Fruit fly (Drosophila melanogaster): ENCODE measurements around the gene CG5412.

The CG5412 gene

DNA sequence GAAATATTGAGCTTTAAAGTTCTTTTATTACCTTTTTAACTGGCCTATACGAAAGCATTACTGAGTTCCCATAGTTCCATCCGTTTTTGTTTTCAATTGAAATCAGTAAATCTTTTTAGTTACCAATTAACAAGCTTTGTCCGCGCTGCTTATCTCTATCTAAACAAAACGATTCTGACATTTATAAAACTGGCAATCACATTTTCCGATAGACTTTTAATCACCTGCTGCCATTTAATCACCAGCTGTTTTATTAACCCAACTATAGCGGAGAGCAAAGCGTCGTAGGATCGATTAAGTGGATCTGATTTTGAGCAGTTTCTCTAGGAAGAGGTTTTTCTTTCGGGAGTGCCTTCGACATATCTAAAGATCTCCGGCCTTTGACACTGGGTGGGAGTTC, 25.7 kb downstream of the CG5412 start:
- TF ChIP-seq Myc (optimal IDR thresholded peaks at IDR 0.05): no peak
- no peak for TF ChIP-seq ttk (optimal IDR thresholded peaks at IDR 0.05)
- no peak for TF ChIP-seq h (optimal IDR thresholded peaks at IDR 0.05)
- TF ChIP-seq Sin3A (optimal IDR thresholded peaks at IDR 0.05): no peak
- no peak for TF ChIP-seq psq (optimal IDR thresholded peaks at IDR 0.05)
- TF ChIP-seq insv (optimal IDR thresholded peaks at IDR 0.05): no peak

DNA sequence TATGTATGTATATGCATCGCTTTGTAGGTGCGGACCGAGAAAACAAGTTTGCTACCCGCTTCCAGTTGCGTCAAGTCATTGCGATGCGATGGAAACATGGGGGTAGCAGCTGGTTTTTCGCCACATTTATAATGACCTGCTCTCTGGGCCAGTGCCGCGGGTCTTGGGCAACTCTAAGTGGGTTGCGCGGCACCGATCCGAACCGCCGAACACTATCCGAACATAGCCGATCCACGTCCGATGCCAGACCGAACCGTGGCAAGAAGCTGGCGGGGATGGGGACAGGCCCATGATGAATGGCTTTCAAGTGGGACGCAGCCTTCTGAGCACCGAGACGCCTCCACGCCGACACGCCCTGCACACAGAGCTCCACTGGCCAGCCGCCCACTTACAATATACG, 27.2 kb downstream of the CG5412 start:
- TF ChIP-seq Myc (optimal IDR thresholded peaks at IDR 0.05) (no peak), insv (optimal IDR thresholded peaks at IDR 0.05) (no peak), h (optimal IDR thresholded peaks at IDR 0.05) (no peak)

DNA sequence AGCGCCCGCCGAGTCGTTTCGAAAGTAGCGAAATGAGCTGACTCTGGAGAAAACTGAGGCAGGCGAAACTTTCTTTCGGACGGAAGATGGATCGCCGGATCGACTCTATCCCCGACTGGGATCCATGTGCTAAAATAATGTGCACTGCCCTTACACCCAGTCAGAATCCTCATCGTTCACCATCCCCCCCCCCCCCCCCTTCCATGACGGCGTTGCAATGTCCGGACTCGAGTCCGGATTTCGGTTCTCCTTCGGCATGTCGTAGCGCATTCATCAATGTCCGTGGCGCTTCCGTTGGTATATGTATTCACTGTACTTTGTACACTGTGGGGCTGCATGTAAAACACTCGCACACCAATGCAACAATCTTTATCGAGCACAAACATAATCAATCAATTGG, 28.2 kb downstream of the CG5412 start:
- TF ChIP-seq insv (optimal IDR thresholded peaks at IDR 0.05): no peak
- TF ChIP-seq h (optimal IDR thresholded peaks at IDR 0.05): no peak
- no peak for TF ChIP-seq Sin3A (optimal IDR thresholded peaks at IDR 0.05)
- no peak for TF ChIP-seq psq (optimal IDR thresholded peaks at IDR 0.05)
- TF ChIP-seq ttk (optimal IDR thresholded peaks at IDR 0.05): no peak
- no peak for TF ChIP-seq Myc (optimal IDR thresholded peaks at IDR 0.05)

DNA sequence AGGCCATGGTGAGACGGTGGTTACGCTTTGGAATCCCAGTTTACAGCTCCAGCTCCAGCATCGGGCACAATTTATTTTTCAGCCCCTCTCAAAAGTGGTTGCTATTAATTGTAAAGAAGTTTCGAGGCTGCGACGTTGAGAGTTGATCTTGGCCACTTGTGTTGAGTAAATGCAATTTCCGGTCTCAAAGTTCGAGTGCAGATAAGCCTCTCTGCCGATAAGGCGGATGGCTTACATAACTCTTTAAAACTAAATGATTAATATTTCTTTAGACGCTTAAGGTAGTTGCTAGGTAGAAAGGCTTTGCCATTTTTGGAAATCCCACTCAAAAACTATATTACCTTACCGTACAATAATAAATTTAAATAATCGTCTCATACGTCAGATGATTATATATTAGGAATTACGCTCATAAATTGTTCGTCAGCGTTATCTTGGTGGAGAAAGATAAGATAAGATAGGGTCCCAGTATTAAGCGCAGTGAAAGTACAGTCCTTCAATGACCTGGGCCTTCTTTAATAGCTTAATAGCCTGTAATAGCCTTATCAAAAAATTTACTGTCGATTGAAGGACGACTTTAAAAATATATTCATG, 28.8 kb downstream of the CG5412 start:
- no peak for TF ChIP-seq Myc (optimal IDR thresholded peaks at IDR 0.05)
- no peak for TF ChIP-seq ttk (optimal IDR thresholded peaks at IDR 0.05)
- no peak for TF ChIP-seq Sin3A (optimal IDR thresholded peaks at IDR 0.05)
- TF ChIP-seq psq (optimal IDR thresholded peaks at IDR 0.05): no peak
- no peak for TF ChIP-seq h (optimal IDR thresholded peaks at IDR 0.05)
- TF ChIP-seq insv (optimal IDR thresholded peaks at IDR 0.05): no peak

DNA sequence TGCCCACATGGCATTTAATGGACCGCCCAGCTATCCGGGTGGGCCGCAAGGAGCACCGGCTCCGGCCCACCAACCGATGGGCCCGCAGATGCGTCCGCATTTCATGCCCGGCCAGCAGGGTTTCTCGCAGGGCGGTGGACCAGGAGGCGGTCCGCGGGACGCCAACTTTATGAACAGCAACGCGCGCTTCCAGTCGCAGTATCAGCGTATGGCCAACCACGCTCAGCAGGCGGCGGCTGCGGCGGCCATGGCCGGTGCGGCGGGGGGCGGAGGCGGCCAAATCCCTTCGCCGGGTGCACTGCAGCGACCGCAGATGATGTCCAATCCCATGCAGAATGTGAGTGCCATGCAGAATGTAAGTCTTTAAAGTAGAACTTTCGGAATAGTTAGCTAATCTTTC, 31.3 kb downstream of the CG5412 start:
- no peak for TF ChIP-seq Myc (optimal IDR thresholded peaks at IDR 0.05)
- TF ChIP-seq Sin3A (optimal IDR thresholded peaks at IDR 0.05): no peak
- no peak for TF ChIP-seq ttk (optimal IDR thresholded peaks at IDR 0.05)
- TF ChIP-seq h (optimal IDR thresholded peaks at IDR 0.05): no peak
- TF ChIP-seq psq (optimal IDR thresholded peaks at IDR 0.05): no peak
- TF ChIP-seq insv (optimal IDR thresholded peaks at IDR 0.05): no peak

DNA sequence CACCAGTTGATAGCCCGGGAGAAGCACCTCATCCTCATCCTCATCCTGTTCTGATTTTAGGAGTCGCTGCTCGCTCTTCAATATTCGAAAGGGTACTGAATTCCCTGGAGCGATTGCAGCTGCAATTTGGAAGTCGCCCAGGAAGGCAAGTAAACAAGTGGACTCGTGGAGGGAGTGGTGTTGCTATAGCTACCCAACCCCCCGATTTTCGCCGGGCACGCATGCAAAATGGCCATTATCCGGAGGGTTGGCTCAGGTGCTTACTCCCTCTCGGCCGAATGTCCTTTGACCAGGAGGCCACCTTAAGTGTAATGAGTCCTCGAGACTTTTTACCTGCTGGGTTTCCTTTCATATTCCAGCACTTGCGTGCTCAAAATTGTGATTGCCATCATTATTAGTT, 39.9 kb downstream of the CG5412 start, which contains the start of gene CG15923:
Gene CG15923 (minus strand): TSS at position 101 of the 400 bp plus-strand sequence.
- TF ChIP-seq Sin3A (optimal IDR thresholded peaks at IDR 0.05): no peak
- no peak for TF ChIP-seq insv (optimal IDR thresholded peaks at IDR 0.05)
- no peak for TF ChIP-seq ttk (optimal IDR thresholded peaks at IDR 0.05)
- TF ChIP-seq Myc (optimal IDR thresholded peaks at IDR 0.05): no peak
- TF ChIP-seq h (optimal IDR thresholded peaks at IDR 0.05): no peak
- TF ChIP-seq psq (optimal IDR thresholded peaks at IDR 0.05): no peak

DNA sequence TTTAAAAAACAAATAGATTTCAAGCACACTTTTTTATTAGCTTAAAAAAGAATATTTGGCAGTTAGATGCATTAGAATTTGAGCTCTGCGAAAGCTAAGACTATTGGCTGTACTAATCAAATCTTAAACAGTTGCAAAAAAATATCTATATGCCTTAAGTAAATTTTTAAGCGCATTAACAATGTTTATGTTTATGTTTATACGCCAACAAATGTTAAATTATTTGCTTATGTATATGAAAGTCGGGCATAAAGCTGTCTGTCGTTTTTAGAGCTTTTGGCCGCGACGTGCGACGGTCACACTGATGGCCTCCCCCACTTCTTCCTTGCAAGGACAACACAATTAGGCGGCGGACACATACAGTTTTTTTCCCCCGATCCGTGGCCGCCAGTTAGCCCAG, 40.7 kb downstream of the CG5412 start, which contains the start of gene CG5466:
Gene CG5466 (plus strand): TSS at position 301 of the 400 bp plus-strand sequence.
- TF ChIP-seq Sin3A (optimal IDR thresholded peaks at IDR 0.05) (no peak), h (optimal IDR thresholded peaks at IDR 0.05) (no peak), insv (optimal IDR thresholded peaks at IDR 0.05) (no peak), Myc (optimal IDR thresholded peaks at IDR 0.05) (no peak), ttk (optimal IDR thresholded peaks at IDR 0.05) (no peak), psq (optimal IDR thresholded peaks at IDR 0.05) (no peak)

DNA sequence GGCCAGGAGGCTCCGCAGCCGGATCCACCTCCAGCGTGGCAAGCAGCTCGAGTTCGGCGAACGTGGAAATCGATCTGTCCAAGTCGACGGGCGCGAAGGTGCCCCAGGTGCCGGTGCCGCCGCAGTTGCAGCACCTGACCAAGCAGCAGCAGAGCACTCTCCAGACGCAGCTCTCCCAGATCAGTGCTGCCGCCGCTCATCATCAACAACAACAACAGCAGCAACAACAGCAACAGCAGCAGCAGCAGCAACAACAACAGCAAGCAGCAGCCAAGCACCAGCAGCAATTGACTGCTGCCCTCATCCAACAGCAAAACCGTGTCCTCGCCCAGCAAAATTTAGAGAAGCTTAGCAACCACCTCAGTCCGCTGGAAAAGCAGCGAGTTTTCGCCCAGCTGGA, 42.1 kb downstream of the CG5412 start:
- no peak for TF ChIP-seq h (optimal IDR thresholded peaks at IDR 0.05)
- TF ChIP-seq insv (optimal IDR thresholded peaks at IDR 0.05): no peak

DNA sequence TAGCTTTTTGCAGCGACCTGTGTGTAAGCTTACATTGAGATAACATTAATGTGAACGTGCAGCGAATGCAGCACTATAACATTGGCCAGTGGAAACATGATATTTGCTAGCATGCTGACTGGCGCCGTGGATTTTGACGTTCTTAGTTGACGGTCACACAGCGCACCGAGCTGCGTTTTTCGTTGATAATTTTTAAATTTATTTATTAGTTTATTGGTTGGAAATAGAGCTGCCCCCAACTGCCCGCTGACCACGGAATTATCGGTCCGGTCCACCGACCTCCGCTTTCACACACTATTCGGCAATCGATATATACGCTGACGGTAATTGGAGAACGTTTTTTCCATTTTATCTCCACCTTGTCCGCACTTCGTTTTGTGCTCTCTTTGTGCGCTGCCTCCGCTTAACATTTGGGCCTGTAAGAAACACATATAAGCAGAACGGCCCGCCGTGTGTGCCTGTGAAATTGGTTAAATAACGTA, 45.0 kb downstream of the CG5412 start, which contains the start of gene H:
Gene H (plus strand): TSS at position 134 of the 482 bp plus-strand sequence.
- TF ChIP-seq Sin3A (optimal IDR thresholded peaks at IDR 0.05) (no peak), h (optimal IDR thresholded peaks at IDR 0.05) (no peak)

DNA sequence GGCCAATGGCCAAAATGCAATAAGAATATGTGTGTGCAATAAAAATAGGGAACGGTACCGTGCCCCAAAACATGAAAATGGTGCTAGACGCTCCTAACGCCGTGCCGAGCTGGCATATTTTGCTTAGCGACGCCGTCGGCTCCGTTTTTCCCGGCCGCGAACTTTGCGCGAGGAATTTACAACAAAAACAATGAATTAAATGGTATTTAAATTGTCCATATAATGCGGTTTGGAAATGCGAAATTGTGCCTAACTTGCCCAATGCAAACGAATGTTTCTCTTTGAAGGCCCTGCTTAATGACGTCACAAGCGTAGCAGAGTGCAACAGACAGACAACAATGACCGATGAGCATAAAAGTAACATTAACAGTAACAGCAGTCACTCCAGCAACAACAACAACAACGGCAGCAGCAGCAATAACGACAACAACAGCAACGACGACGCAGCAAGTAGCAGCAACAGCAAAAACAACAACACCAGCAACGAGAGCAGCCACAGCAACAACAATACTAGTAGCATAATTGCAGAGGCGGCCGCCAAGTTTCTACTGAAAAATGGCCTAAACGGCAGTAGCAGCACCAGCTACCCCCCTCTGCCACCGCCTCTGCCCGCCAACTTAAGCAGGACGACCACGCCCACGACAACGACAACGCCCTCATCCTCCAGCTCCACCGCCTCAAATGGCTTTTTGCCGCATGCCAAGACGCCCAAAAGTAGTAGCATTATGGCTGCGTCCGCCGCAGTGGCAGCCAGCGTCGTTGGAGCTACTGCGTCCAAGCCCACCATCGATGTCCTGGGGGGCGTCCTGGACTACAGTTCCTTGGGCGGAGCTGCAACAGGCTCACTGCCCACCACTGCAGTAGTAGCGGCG, 45.7 kb downstream of the CG5412 start:
- TF ChIP-seq h (optimal IDR thresholded peaks at IDR 0.05) (no peak), psq (optimal IDR thresholded peaks at IDR 0.05) (no peak), Sin3A (optimal IDR thresholded peaks at IDR 0.05) (no peak), insv (optimal IDR thresholded peaks at IDR 0.05) (no peak), Myc (optimal IDR thresholded peaks at IDR 0.05) (no peak), ttk (optimal IDR thresholded peaks at IDR 0.05) (no peak)

DNA sequence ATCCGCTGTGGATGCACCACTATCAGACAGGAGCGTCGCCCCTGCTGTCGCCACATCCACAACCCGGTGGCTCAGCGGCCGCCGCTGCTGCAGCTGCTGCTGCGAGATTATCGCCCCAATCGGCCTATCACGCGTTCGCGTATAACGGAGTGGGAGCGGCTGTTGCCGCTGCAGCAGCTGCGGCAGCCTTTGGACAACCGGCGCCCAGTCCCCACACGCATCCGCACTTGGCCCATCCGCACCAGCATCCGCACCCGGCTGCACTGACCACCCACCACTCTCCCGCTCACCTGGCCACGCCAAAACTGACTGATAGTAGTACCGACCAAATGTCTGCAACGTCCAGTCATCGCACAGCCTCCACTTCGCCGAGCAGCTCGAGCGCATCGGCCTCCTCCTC, 49.3 kb downstream of the CG5412 start:
- TF ChIP-seq insv (optimal IDR thresholded peaks at IDR 0.05): no peak
- TF ChIP-seq h (optimal IDR thresholded peaks at IDR 0.05): no peak
- no peak for TF ChIP-seq Myc (optimal IDR thresholded peaks at IDR 0.05)
- TF ChIP-seq psq (optimal IDR thresholded peaks at IDR 0.05): no peak
- no peak for TF ChIP-seq Sin3A (optimal IDR thresholded peaks at IDR 0.05)
- no peak for TF ChIP-seq ttk (optimal IDR thresholded peaks at IDR 0.05)
